Fruit fly (Drosophila melanogaster) Kc167 (cell line): ENCODE data around the gene CG18284.

Source experiments
- Sin3A ChIP-seq: fragments of >200 bp; optimal IDR thresholded peaks from 2 replicates; lab custom pipeline; 2018; ENCODE audit warnings: missing external identifiers
- h ChIP-seq: fragments of >200 bp; optimal IDR thresholded peaks from 3 replicates; lab custom pipeline; 2018; ENCODE audit warnings: missing external identifiers
- insv ChIP-seq: fragments of >200 bp; optimal IDR thresholded peaks from 3 replicates; lab custom pipeline; 2018; ENCODE audit warnings: missing external identifiers
- psq ChIP-seq: fragments of >200 bp; optimal IDR thresholded peaks from 2 replicates; lab custom pipeline; 2017; ENCODE audit warnings: missing external identifiers
- ttk ChIP-seq: sonication (Bioruptor generic); optimal IDR thresholded peaks from 2 replicates; lab custom pipeline; 2017; ENCODE audit warnings: missing external identifiers

DNA sequence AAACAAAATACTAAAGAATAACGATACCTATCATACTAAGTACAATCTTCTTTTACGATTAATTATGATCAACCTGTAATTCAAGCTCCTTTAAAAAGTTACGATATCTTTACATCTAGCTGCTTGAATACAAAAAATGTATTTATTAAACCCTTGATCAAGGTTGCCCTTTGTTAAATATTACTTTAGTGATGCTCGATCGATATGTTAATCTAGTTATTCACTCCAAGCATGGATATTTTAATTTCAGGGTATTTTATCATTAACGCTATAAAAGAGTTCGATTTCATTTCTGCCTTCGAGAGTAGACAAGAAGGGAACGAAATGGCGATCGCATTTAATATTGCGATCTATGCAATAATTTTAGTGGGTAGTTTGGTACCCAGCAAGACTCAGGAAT, at the start of gene CG18284:
- TF ChIP-seq h (no peak), ttk (lab: Kevin White, UChicago) (no peak), Sin3A (lab: Kevin White, UChicago) (no peak), insv (lab: Kevin White, UChicago) (no peak), psq (lab: Kevin White, UChicago) (no peak)
